Worm (Caenorhabditis elegans) whole organism, young adult: ENCODE measurements around the gene cutl-19.

Experiments
- B0261.1 ChIP-seq: sonication (generic microtip); optimal IDR thresholded peaks from 2 replicates; lab custom pipeline; 2016; ENCODE audit warnings: mild to moderate bottlenecking, missing genetic modification characterization, moderate library complexity, missing compliant biosample characterization
- Y56A3A.18 ChIP-seq: fragments of 200-800 bp; sonication (Bioruptor generic); IDR thresholded peaks from 2 replicates; pipeline ENCODE4 v1.3.6; 2022; ENCODE audit warnings: missing genetic modification reagents, missing genetic modification characterization, missing compliant biosample characterization
- Y67H2A.10 ChIP-seq: fragments of 200-800 bp; sonication (Bioruptor generic); conservative IDR thresholded peaks from 2 replicates; pipeline ENCODE4 v1.3.6; 2022; ENCODE audit warnings: missing genetic modification reagents, missing genetic modification characterization, missing compliant biosample characterization
- aptf-3 ChIP-seq: fragments of 200-800 bp; sonication (Bioruptor generic); IDR thresholded peaks from 2 replicates; pipeline ENCODE4 v1.3.6; 2022; ENCODE audit warnings: missing genetic modification characterization, missing compliant biosample characterization
- attf-6 ChIP-seq: fragments of 200-800 bp; sonication (Bioruptor generic); IDR thresholded peaks from 2 replicates; pipeline ENCODE4 v1.3.6; 2022; ENCODE audit warnings: missing genetic modification reagents, missing genetic modification characterization, missing compliant biosample characterization
- hlh-26 ChIP-seq: fragments of 200-800 bp; sonication (Bioruptor generic); conservative IDR thresholded peaks from 2 replicates; pipeline ENCODE4 v1.3.6; 2022; ENCODE audit warnings: missing genetic modification reagents, missing genetic modification characterization, missing compliant biosample characterization
- lag-1 ChIP-seq: fragments of 200-800 bp; sonication (Bioruptor generic); IDR thresholded peaks from 2 replicates; pipeline ENCODE4 v1.3.6; 2022; ENCODE audit warnings: missing genetic modification reagents, missing genetic modification characterization, missing compliant biosample characterization
- lin-35 ChIP-seq, 3 experiments: fragments of 150-350 bp in 2 of 3; sonication (generic microtip) in 1 of 3; optimal IDR thresholded peaks; 2 replicates each; lab custom pipeline; 2014 to 2018; ENCODE audit warnings: missing biosample characterization in 3 of 3, missing genetic modification characterization in 3 of 3, missing genetic modification reagents in 3 of 3
- madf-3 ChIP-seq: fragments of 200-800 bp; sonication (Bioruptor generic); IDR thresholded peaks from 2 replicates; pipeline ENCODE4 v1.3.6; 2022; ENCODE audit warnings: missing genetic modification reagents, missing genetic modification characterization, missing compliant biosample characterization
- snpc-4 ChIP-seq, 5 experiments: fragments of 150-350 bp in 1 of 5; sonication (generic microtip) in 4 of 5; optimal IDR thresholded peaks; 2 replicates each; lab custom pipeline; 2014 to 2018; ENCODE audit warnings: missing genetic modification characterization in 5 of 5, missing biosample characterization in 3 of 5, antibody characterized with exemption in 2 of 5, mild to moderate bottlenecking in 2 of 5, missing compliant biosample characterization in 2 of 5, missing genotype in 2 of 5, moderate library complexity in 2 of 5, missing genetic modification reagents in 1 of 5
- tlf-1 ChIP-seq: fragments of 200-800 bp; sonication (Bioruptor generic); optimal IDR thresholded peaks from 2 replicates; lab custom pipeline; 2018; ENCODE audit warnings: mild to moderate bottlenecking, missing genetic modification characterization, missing compliant biosample characterization
- unc-62 ChIP-seq: fragments of 150-350 bp; optimal IDR thresholded peaks from 2 replicates; lab custom pipeline; 2014; ENCODE audit warnings: missing biosample characterization, missing genetic modification reagents, missing genetic modification characterization

DNA sequence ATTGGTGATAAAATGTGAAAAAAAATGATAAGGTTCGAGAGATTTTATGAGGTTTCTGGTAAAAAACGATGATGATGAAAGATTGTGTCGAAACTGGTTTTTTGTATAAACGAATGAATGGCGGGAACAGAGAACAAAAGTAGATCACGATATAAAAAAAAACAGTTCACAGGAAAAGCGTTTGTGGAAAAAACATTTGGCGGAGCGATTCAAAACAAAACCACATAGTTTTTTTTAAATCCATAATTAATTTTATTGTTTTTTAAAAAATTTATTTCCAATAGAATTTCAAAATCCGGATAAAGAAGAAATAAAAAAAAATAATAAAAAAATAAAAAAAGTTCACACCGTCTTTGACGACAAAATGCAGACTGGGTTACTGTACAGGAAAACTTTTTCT is 2.0 kb downstream of the cutl-19 start, which contains the start of gene ZC155.4:
- TF ChIP-seq lag-1 (GFP tag; lab: Robert Waterston, UW), result no peak
- TF ChIP-seq attf-6, result no peak
- TF ChIP-seq madf-3, result no peak
- TF ChIP-seq Y56A3A.18, result no peak
- TF ChIP-seq Y67H2A.10 (GFP tag; lab: Robert Waterston, UW), result no peak
- TF ChIP-seq tlf-1 (GFP tag; lab: Kevin White, UChicago), result no peak
- no peak for TF ChIP-seq lin-35 (GFP tag; optimal IDR thresholded peaks at IDR 0.05; lab: Kevin White, UChicago)
- TF ChIP-seq aptf-3 (GFP tag; lab: Robert Waterston, UW), result no peak
- TF ChIP-seq unc-62 (GFP tag; lab: Kevin White, UChicago), result no peak
- no peak for TF ChIP-seq B0261.1 (tag; lab: Kevin White, UChicago)
- TF ChIP-seq snpc-4 (GFP tag; optimal IDR thresholded peaks at IDR 0.05; lab: Kevin White, UChicago), result no peak
- TF ChIP-seq snpc-4 (tag; optimal IDR thresholded peaks at IDR 0.05; lab: Kevin White, UChicago), result no peak
- TF ChIP-seq hlh-26 (GFP tag; lab: Robert Waterston, UW), result no peak
